Worm (Caenorhabditis elegans): ENCODE data around the gene mrps-18.C.

The mrps-18.C gene

DNA sequence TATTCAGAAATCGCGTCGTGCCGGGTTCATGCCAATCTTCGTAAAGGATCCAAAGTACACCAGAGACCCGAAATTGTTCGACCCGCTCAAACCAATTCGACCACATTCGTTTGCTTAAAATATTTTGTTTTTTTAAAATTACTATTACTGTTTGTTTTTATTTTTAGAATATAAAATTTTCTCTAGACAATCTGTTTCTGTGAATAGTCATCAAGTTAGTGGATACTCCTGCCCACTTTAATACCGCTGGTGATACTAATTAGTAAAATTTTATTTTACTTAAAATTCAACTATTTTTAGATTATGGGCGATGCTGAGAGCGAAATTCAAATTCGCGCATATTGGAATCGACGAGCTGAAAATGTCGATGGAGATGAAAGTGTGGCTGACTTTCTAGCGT lies 601 bp downstream of the mrps-18.C start, which contains the start of gene T14B4.1:
TSS of gene T14B4.1 (plus strand) at position 301 of the 400 bp plus-strand sequence.
- no peak for TF ChIP-seq nhr-85 (tag)
- TF ChIP-seq elt-3 (tag; optimal IDR thresholded peaks at IDR 0.05): no peak
- TF ChIP-seq nhr-76 (tag; optimal IDR thresholded peaks at IDR 0.05): no peak
- TF ChIP-seq tlp-1 (tag; optimal IDR thresholded peaks at IDR 0.05): no peak
- TF ChIP-seq nhr-84 (tag; optimal IDR thresholded peaks at IDR 0.05): no peak
- TF ChIP-seq pax-3 (tag; optimal IDR thresholded peaks at IDR 0.05): no peak
- TF ChIP-seq aha-1 (tag; optimal IDR thresholded peaks at IDR 0.05): no peak
- TF ChIP-seq mdl-1 (tag; optimal IDR thresholded peaks at IDR 0.05): no peak
- TF ChIP-seq nhr-20 (tag; optimal IDR thresholded peaks at IDR 0.05): no peak
- TF ChIP-seq nhr-12 (tag; optimal IDR thresholded peaks at IDR 0.05): no peak
- no peak for TF ChIP-seq lin-35 (GFP tag; optimal IDR thresholded peaks at IDR 0.05)

DNA sequence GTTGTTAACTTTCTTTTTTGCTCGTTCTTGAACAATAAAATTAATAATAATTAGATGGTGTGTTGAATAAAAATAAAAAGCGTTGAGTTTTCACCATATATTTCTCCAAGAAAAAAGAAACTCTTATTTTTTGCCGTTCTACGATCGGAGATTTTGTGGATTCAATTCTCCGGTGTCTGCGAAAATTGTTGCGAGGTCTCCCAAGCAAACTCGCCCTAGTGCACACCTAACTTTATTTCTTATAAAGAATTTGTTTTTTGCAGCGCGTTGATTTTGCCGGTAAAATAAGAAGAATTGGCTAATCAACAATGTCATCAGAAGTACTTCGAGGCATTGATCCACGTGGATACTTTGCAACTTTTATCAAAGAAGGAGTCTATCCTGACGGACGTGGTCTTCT lies 5.4 kb downstream of the mrps-18.C start, which contains the start of gene exos-8:
TSS of gene exos-8 (plus strand) at position 264 of the 400 bp plus-strand sequence.
- TF ChIP-seq efl-1 (optimal IDR thresholded peaks at IDR 0.05) (peak; percentile 68 to 76), efl-1 (GFP tag; optimal IDR thresholded peaks at IDR 0.05 in 1 of 2) (peak; percentile 60 to 95), nhr-47 (tag; optimal IDR thresholded peaks at IDR 0.05) (peak; percentile 60), xbp-1 (tag; optimal IDR thresholded peaks at IDR 0.05) (peak; percentile 53), irx-1 (tag; optimal IDR thresholded peaks at IDR 0.05) (no peak), nhr-19 (GFP tag; conservative IDR thresholded peaks at IDR 0.05) (peak; percentile 45), pag-3 (tag; optimal IDR thresholded peaks at IDR 0.05; ENCODE audit: borderline replicate concordance, insufficient read depth) (no peak), F16B12.6 (tag; optimal IDR thresholded peaks at IDR 0.05) (peak; percentile 24), lsy-2 (tag; optimal IDR thresholded peaks at IDR 0.05) (peak; percentile 28 to 80), pqm-1 (tag; optimal IDR thresholded peaks at IDR 0.05) (no peak), nhr-76 (tag; optimal IDR thresholded peaks at IDR 0.05) (no peak), alr-1 (tag; optimal IDR thresholded peaks at IDR 0.05; ENCODE audit: borderline replicate concordance) (no peak), lin-15B (tag; optimal IDR thresholded peaks at IDR 0.05) (peak; percentile 81), aly-2 (tag; optimal IDR thresholded peaks at IDR 0.05) (no peak), swsn-7 (tag; optimal IDR thresholded peaks at IDR 0.05) (peak; percentile 37), fos-1 (tag; optimal IDR thresholded peaks at IDR 0.05) (peak; percentile 22), ceh-63 (GFP tag; optimal IDR thresholded peaks at IDR 0.05) (no peak), hpl-2 (GFP tag; optimal IDR thresholded peaks at IDR 0.05) (peak; percentile 9), vab-15 (tag; optimal IDR thresholded peaks at IDR 0.05) (peak; percentile 16), snpc-4 (tag; optimal IDR thresholded peaks at IDR 0.05) (peak; percentile 15), sox-4 (tag; optimal IDR thresholded peaks at IDR 0.05) (no peak), elt-2 (tag; optimal IDR thresholded peaks at IDR 0.05) (no peak), C34B4.2 (tag; optimal IDR thresholded peaks at IDR 0.05) (no peak), unc-98 (GFP tag; IDR thresholded peaks at IDR 0.05) (no peak), lin-39 (tag; optimal IDR thresholded peaks at IDR 0.05) (no peak), Y116A8C.19 (tag; optimal IDR thresholded peaks at IDR 0.05; ENCODE audit: borderline replicate concordance) (no peak), egl-13 (tag; optimal IDR thresholded peaks at IDR 0.05) (no peak), ets-5 (GFP tag; IDR thresholded peaks at IDR 0.05) (no peak), nhr-28 (tag; optimal IDR thresholded peaks at IDR 0.05) (no peak), ama-1 (optimal IDR thresholded peaks at IDR 0.05) (no peak), dsc-1 (tag; optimal IDR thresholded peaks at IDR 0.05) (peak; percentile 9), nhr-85 (tag) (peak; percentile 59), snu-23 (GFP tag; optimal IDR thresholded peaks at IDR 0.05) (peak; percentile 66), ces-1 (GFP tag; optimal IDR thresholded peaks at IDR 0.05) (no peak), mab-9 (GFP tag; IDR thresholded peaks at IDR 0.05) (no peak), C16A3.4 (tag; optimal IDR thresholded peaks at IDR 0.05) (peak; percentile 65), lin-35 (GFP tag; optimal IDR thresholded peaks at IDR 0.05) (peak; percentile 34 to 82), sptf-1 (tag; optimal IDR thresholded peaks at IDR 0.05) (no peak), blmp-1 (tag; optimal IDR thresholded peaks at IDR 0.05) (peak; percentile 55), egl-27 (tag; optimal IDR thresholded peaks at IDR 0.05) (no peak), ceh-82 (tag; optimal IDR thresholded peaks at IDR 0.05) (peak in 2 of 3 experiments; percentile 33 to 71), pax-3 (tag; optimal IDR thresholded peaks at IDR 0.05) (peak; percentile 35), fkh-10 (GFP tag; optimal IDR thresholded peaks at IDR 0.05) (no peak), isw-1 (GFP tag; IDR thresholded peaks at IDR 0.05) (no peak; the same call in 1 of the 2 replicates), dpl-1 (GFP tag; optimal IDR thresholded peaks at IDR 0.05) (peak; percentile 46 to 71 (median 56))
